Fruit fly (Drosophila melanogaster) whole organism, embryonic: ENCODE data around the gene CG6628.

Experiments
- CG4730 ChIP-seq: fragments of 200-800 bp; sonication (Bioruptor generic); IDR thresholded peaks from 2 replicates; pipeline ENCODE4 v1.3.6; 2022; ENCODE audit warnings: missing biosample characterization, missing genetic modification characterization
- CG7372 ChIP-seq: fragments of 200-800 bp; sonication (Bioruptor generic); IDR thresholded peaks from 2 replicates; pipeline ENCODE4 v1.3.6; 2022; ENCODE audit warnings: missing biosample characterization, missing genetic modification characterization
- CG9932 ChIP-seq: fragments of 200-800 bp; sonication (Bioruptor generic); IDR thresholded peaks from 2 replicates; pipeline ENCODE4 v1.3.6; 2022; ENCODE audit warnings: missing biosample characterization, missing genetic modification characterization
- MBD-R2 ChIP-seq: fragments of 200-800 bp; sonication (Bioruptor generic); IDR thresholded peaks from 2 replicates; pipeline ENCODE4 v1.3.6; 2022; ENCODE audit warnings: missing biosample characterization, missing genetic modification characterization
- NfI ChIP-seq: fragments of 200-800 bp; sonication (Bioruptor generic); optimal IDR thresholded peaks from 3 replicates; lab custom pipeline; 2018; ENCODE audit warnings: missing biosample characterization, mild to moderate bottlenecking, missing genetic modification characterization, moderate library complexity
- ab ChIP-seq: fragments of 200-800 bp; sonication (Bioruptor generic); optimal IDR thresholded peaks from 2 replicates; lab custom pipeline; 2016; ENCODE audit warnings: missing biosample characterization, missing genetic modification characterization
- repo ChIP-seq: fragments of 200-800 bp; sonication (Bioruptor generic); optimal IDR thresholded peaks from 2 replicates; lab custom pipeline; 2016; ENCODE audit warnings: missing biosample characterization, missing genetic modification characterization

DNA sequence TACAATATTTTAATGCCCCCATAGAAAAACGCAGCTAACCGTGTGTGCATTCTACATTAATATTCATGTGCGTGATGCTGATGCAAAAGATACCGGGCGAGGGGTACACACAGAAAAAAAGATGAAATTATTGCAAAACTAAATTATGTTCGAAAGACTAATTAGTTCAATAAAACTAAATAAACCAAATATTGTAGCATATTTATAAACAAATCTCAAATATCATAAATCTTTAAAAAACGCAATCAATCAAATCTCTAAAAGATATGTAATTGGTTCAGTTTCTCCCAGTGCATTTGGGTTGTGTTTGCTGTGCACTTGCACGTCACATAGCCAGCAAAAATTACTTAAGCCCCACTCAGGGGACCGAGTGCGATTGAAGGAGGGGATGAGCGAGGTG is 31.7 kb upstream of the CG6628 start:
- TF ChIP-seq CG4730 (no peak), repo (GFP tag; lab: Kevin White, UChicago) (no peak), MBD-R2 (GFP tag; lab: Robert Waterston, UW) (no peak), CG9932 (GFP tag; lab: Robert Waterston, UW) (no peak), CG7372 (no peak), NfI (GFP tag; lab: Kevin White, UChicago) (no peak), ab (GFP tag; lab: Kevin White, UChicago) (no peak)
